Worm (Caenorhabditis elegans): ENCODE results near the gene Y54G2A.57.

The Y54G2A.57 gene

DNA sequence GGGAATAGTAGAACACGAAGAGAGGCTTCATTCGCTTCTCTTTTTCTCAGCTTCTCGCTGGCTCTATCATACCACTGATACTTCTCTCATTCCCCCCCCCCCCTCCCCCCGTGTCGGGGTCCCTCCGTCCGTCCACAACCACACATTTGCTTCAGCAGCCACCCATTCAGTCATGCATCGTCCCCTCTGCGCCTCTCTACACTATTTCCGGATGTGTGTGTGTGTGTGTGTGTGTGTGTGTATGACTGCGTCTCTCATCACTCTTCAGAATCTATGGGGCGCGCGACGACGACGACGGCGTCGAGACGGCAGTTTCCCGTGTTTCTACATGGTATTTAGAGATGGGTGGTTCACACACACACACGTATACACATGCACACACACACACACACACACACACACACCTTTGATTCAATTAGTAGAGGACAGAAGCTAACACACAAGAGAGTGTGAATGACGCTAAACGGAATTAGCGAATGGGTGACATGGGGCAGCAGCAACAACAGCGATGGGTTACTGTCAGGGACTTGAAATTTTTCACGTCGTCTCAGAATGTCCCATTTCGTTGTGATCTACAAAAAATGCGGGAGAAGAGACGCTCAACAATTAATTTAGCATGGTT lies 23.6 kb downstream of the Y54G2A.57 start:
- TF ChIP-seq zfh-2 (GFP tag; conservative IDR thresholded peaks at IDR 0.05) (peak; percentile 97), madf-10 (tag; optimal IDR thresholded peaks at IDR 0.05) (peak; percentile 92), egrh-3 (GFP tag; IDR thresholded peaks at IDR 0.05) (peak; percentile 83), attf-6 (GFP tag; IDR thresholded peaks at IDR 0.05) (no peak), akir-1 (GFP tag; optimal IDR thresholded peaks at IDR 0.05) (no peak), cebp-1 (GFP tag; IDR thresholded peaks at IDR 0.05) (no peak), cebp-1 (tag; optimal IDR thresholded peaks at IDR 0.05) (peak; percentile 70), ceh-58 (GFP tag; IDR thresholded peaks at IDR 0.05) (no peak), B0336.3 (GFP tag; IDR thresholded peaks at IDR 0.05) (peak; percentile 49), hmg-1.2 (GFP tag; IDR thresholded peaks at IDR 0.05) (peak; percentile 64), F55B11.4 (tag; optimal IDR thresholded peaks at IDR 0.05; ENCODE audit: borderline replicate concordance, insufficient read depth) (no peak), attf-5 (GFP tag; optimal IDR thresholded peaks at IDR 0.05) (peak; percentile 40), mcd-1 (GFP tag; IDR thresholded peaks at IDR 0.05) (peak; percentile 56), ztf-3 (GFP tag; optimal IDR thresholded peaks at IDR 0.05) (peak; percentile 82), K12H6.12 (tag; optimal IDR thresholded peaks at IDR 0.05) (peak; percentile 93), K11D2.4 (GFP tag; IDR thresholded peaks at IDR 0.05) (peak; percentile 9; the same call in 1 of the 2 replicates), nfyb-1 (GFP tag; IDR thresholded peaks at IDR 0.05) (0 out of 2 replicates have a peak, but pooled peaks have one; percentile 61), ama-1 (optimal IDR thresholded peaks at IDR 0.05) (no peak), ama-1 (GFP tag; optimal IDR thresholded peaks at IDR 0.05) (peak in 1 of 2 experiments; percentile 6), C17E4.6 (GFP tag; IDR thresholded peaks at IDR 0.05) (no peak), F52B5.7 (tag; optimal IDR thresholded peaks at IDR 0.05) (peak; percentile 6), ceh-27 (GFP tag; optimal IDR thresholded peaks at IDR 0.05) (peak; percentile 57), zim-3 (tag; optimal IDR thresholded peaks at IDR 0.05) (peak; percentile 37), rcor-1 (GFP tag; IDR thresholded peaks at IDR 0.05) (0 out of 2 replicates have a peak, but pooled peaks have one; percentile 4), chd-7 (tag; optimal IDR thresholded peaks at IDR 0.05) (peak; percentile 60), ztf-26 (tag; optimal IDR thresholded peaks at IDR 0.05) (peak; percentile 0)

- TF ChIP-seq nhr-90 (tag; optimal IDR thresholded peaks at IDR 0.05) (no peak), zfh-2 (GFP tag; conservative IDR thresholded peaks at IDR 0.05) (0 out of 2 replicates have a peak, but pooled peaks have one; percentile 43), aptf-3 (GFP tag; IDR thresholded peaks at IDR 0.05) (no peak), lin-40 (tag; optimal IDR thresholded peaks at IDR 0.05) (no peak), rec-8 (tag; optimal IDR thresholded peaks at IDR 0.05) (no peak), akir-1 (GFP tag; optimal IDR thresholded peaks at IDR 0.05) (no peak), fkh-3 (tag; optimal IDR thresholded peaks at IDR 0.05) (no peak), K12H6.12 (tag; optimal IDR thresholded peaks at IDR 0.05) (peak; percentile 1), ztf-26 (tag; optimal IDR thresholded peaks at IDR 0.05) (no peak), ZK185.1 (tag; optimal IDR thresholded peaks at IDR 0.05; ENCODE audit: poor library complexity, severe bottlenecking) (no peak), rpc-1 (optimal IDR thresholded peaks at IDR 0.05) (no peak), rpc-1 (tag; optimal IDR thresholded peaks at IDR 0.05) (no peak), zim-3 (tag; optimal IDR thresholded peaks at IDR 0.05) (no peak), mcd-1 (GFP tag; IDR thresholded peaks at IDR 0.05) (peak; percentile 20; the same call in 1 of the 2 replicates), mxl-1 (tag; optimal IDR thresholded peaks at IDR 0.05) (no peak), die-1 (tag; optimal IDR thresholded peaks at IDR 0.05) (no peak), lir-1 (GFP tag; conservative IDR thresholded peaks at IDR 0.05) (no peak), egrh-3 (GFP tag; IDR thresholded peaks at IDR 0.05) (no peak), atf-7 (tag; optimal IDR thresholded peaks at IDR 0.05) (no peak)
These were observed 25.1 kb downstream of the Y54G2A.57 start for ce11 chrIV:2994883-2995282.

Measured in whole organism, young adult.